Worm (Caenorhabditis elegans) whole organism, L2 larva: ENCODE results near the gene C44C10.9.

ENCODE experiments used
- C34F6.9 ChIP-seq: fragments of 150-350 bp; optimal IDR thresholded peaks from 2 replicates; lab custom pipeline; 2014; ENCODE audit warnings: missing biosample characterization, missing genetic modification characterization
- F13H6.1 ChIP-seq: sonication (generic microtip); optimal IDR thresholded peaks from 2 replicates; lab custom pipeline; 2016; ENCODE audit warnings: missing genetic modification characterization, missing compliant biosample characterization
- Y55F3AM.14 ChIP-seq: fragments of 200-800 bp; sonication (Bioruptor generic); optimal IDR thresholded peaks from 2 replicates; lab custom pipeline; 2018; ENCODE audit warnings: mild to moderate bottlenecking, missing genetic modification characterization, missing compliant biosample characterization
- alr-1 ChIP-seq: fragments of 150-350 bp; optimal IDR thresholded peaks from 2 replicates; lab custom pipeline; 2014; ENCODE audit warnings: missing biosample characterization, missing genetic modification characterization
- aly-2 ChIP-seq: fragments of 150-350 bp; optimal IDR thresholded peaks from 2 replicates; lab custom pipeline; 2014; ENCODE audit warnings: missing biosample characterization, missing genetic modification characterization
- ceh-16 ChIP-seq: fragments of 150-350 bp; optimal IDR thresholded peaks from 2 replicates; lab custom pipeline; 2014; ENCODE audit warnings: missing biosample characterization, missing genetic modification characterization
- ceh-82 ChIP-seq: fragments of 150-350 bp; optimal IDR thresholded peaks from 2 replicates; lab custom pipeline; 2014; ENCODE audit warnings: missing biosample characterization, missing genetic modification characterization
- crh-2 ChIP-seq: sonication (generic microtip); optimal IDR thresholded peaks from 2 replicates; lab custom pipeline; 2017; ENCODE audit warnings: missing biosample characterization, missing genetic modification characterization
- dmd-4 ChIP-seq: sonication (generic microtip); optimal IDR thresholded peaks from 2 replicates; lab custom pipeline; 2017; ENCODE audit warnings: missing biosample characterization, missing genetic modification characterization
- egl-27 ChIP-seq: sonication (generic microtip); optimal IDR thresholded peaks from 3 replicates; lab custom pipeline; 2017; ENCODE audit warnings: missing biosample characterization, missing genetic modification reagents, missing genetic modification characterization
- elt-1 ChIP-seq: fragments of 150-350 bp; optimal IDR thresholded peaks from 2 replicates; lab custom pipeline; 2014; ENCODE audit warnings: missing biosample characterization, missing genetic modification characterization
- elt-3 ChIP-seq: sonication (generic microtip); optimal IDR thresholded peaks from 2 replicates; lab custom pipeline; 2017; ENCODE audit warnings: missing biosample characterization, missing genetic modification characterization
- fos-1 ChIP-seq: fragments of 150-350 bp; optimal IDR thresholded peaks from 2 replicates; lab custom pipeline; 2014; ENCODE audit warnings: missing biosample characterization, missing genetic modification characterization
- gmeb-1 ChIP-seq: fragments of 150-350 bp; optimal IDR thresholded peaks from 2 replicates; lab custom pipeline; 2014; ENCODE audit warnings: missing biosample characterization, missing genetic modification characterization
- lin-11 ChIP-seq: fragments of 150-350 bp; sonication (generic microtip); optimal IDR thresholded peaks from 2 replicates; lab custom pipeline; 2014; ENCODE audit warnings: missing biosample characterization, missing genetic modification characterization, inconsistent platforms, mixed read lengths
- lin-13 ChIP-seq: fragments of 150-350 bp; optimal IDR thresholded peaks from 2 replicates; lab custom pipeline; 2014; ENCODE audit warnings: missing biosample characterization, missing genetic modification reagents, missing genetic modification characterization
- lin-39 ChIP-seq: fragments of 150-350 bp; optimal IDR thresholded peaks from 2 replicates; lab custom pipeline; 2014; ENCODE audit warnings: missing biosample characterization, missing genetic modification reagents, missing genetic modification characterization
- mab-5 ChIP-seq: fragments of 150-350 bp; optimal IDR thresholded peaks from 2 replicates; lab custom pipeline; 2014; ENCODE audit warnings: missing biosample characterization, missing genetic modification characterization
- mbf-1 ChIP-seq: sonication (generic microtip); optimal IDR thresholded peaks from 2 replicates; lab custom pipeline; 2017; ENCODE audit warnings: missing biosample characterization, missing genetic modification characterization
- mdl-1 ChIP-seq, 2 experiments: fragments of 150-350 bp in 1 of 2; sonication (generic microtip) in 1 of 2; optimal IDR thresholded peaks; 2 replicates each; lab custom pipeline; 2017; ENCODE audit warnings: missing biosample characterization in 2 of 2, missing genetic modification characterization in 2 of 2
- nhr-10 ChIP-seq: sonication (generic microtip); optimal IDR thresholded peaks from 2 replicates; lab custom pipeline; 2017; ENCODE audit warnings: missing biosample characterization, missing genetic modification characterization
- nhr-12 ChIP-seq: fragments of 150-350 bp; optimal IDR thresholded peaks from 2 replicates; lab custom pipeline; 2014; ENCODE audit warnings: missing biosample characterization, missing genetic modification characterization
- nhr-129 ChIP-seq: fragments of 150-350 bp; optimal IDR thresholded peaks from 2 replicates; lab custom pipeline; 2014; ENCODE audit warnings: missing biosample characterization, missing genetic modification characterization
- nhr-21 ChIP-seq: fragments of 150-350 bp; optimal IDR thresholded peaks from 2 replicates; lab custom pipeline; 2014; ENCODE audit warnings: missing biosample characterization, missing genetic modification characterization
- nhr-237 ChIP-seq: fragments of 150-350 bp; optimal IDR thresholded peaks from 2 replicates; lab custom pipeline; 2014; ENCODE audit warnings: missing biosample characterization, missing genetic modification characterization
- nhr-25 ChIP-seq: fragments of 150-350 bp; sonication (generic microtip); optimal IDR thresholded peaks from 3 replicates; lab custom pipeline; 2014; ENCODE audit warnings: missing biosample characterization, missing genetic modification characterization
- nhr-77 ChIP-seq: fragments of 150-350 bp; optimal IDR thresholded peaks from 2 replicates; lab custom pipeline; 2014; ENCODE audit warnings: missing biosample characterization, missing genetic modification characterization
- peb-1 ChIP-seq: fragments of 150-350 bp; optimal IDR thresholded peaks from 2 replicates; lab custom pipeline; 2014; ENCODE audit warnings: missing biosample characterization, missing genetic modification characterization
- sem-4 ChIP-seq: fragments of 150-350 bp; optimal IDR thresholded peaks from 2 replicates; lab custom pipeline; 2014; ENCODE audit warnings: missing biosample characterization, missing genetic modification reagents, missing genetic modification characterization
- sma-3 ChIP-seq: sonication (generic microtip); optimal IDR thresholded peaks from 2 replicates; lab custom pipeline; 2016; ENCODE audit warnings: missing genetic modification reagents, missing genetic modification characterization, missing compliant biosample characterization
- sma-9 ChIP-seq, 2 experiments: fragments of 150-350 bp in 1 of 2; sonication (generic microtip) in 1 of 2; optimal IDR thresholded peaks; 2 replicates each; lab custom pipeline; 2014 to 2016; ENCODE audit warnings: missing genetic modification characterization in 2 of 2, mild to moderate bottlenecking in 1 of 2, missing biosample characterization in 1 of 2, missing compliant biosample characterization in 1 of 2, missing genetic modification reagents in 1 of 2, moderate library complexity in 1 of 2
- unc-39 ChIP-seq: fragments of 150-350 bp; optimal IDR thresholded peaks from 2 replicates; lab custom pipeline; 2014; ENCODE audit warnings: missing biosample characterization, missing genetic modification characterization
- unc-62 ChIP-seq: fragments of 150-350 bp; optimal IDR thresholded peaks from 2 replicates; lab custom pipeline; 2014; ENCODE audit warnings: missing biosample characterization, missing genetic modification reagents, missing genetic modification characterization
- zag-1 ChIP-seq: fragments of 150-350 bp; optimal IDR thresholded peaks from 2 replicates; lab custom pipeline; 2014; ENCODE audit warnings: missing biosample characterization, missing genetic modification characterization
- ztf-1 ChIP-seq: fragments of 200-800 bp; sonication (Bioruptor generic); conservative IDR thresholded peaks from 2 replicates; pipeline ENCODE4 v1.3.6; 2022; ENCODE audit warnings: missing genetic modification characterization, missing compliant biosample characterization
- ztf-11 ChIP-seq: sonication (generic microtip); optimal IDR thresholded peaks from 2 replicates; lab custom pipeline; 2017; ENCODE audit warnings: missing biosample characterization, missing genetic modification characterization
- ztf-4 ChIP-seq: fragments of 150-350 bp; optimal IDR thresholded peaks from 2 replicates; lab custom pipeline; 2014; ENCODE audit warnings: missing biosample characterization, missing genetic modification characterization

C44C10.9 gene

DNA sequence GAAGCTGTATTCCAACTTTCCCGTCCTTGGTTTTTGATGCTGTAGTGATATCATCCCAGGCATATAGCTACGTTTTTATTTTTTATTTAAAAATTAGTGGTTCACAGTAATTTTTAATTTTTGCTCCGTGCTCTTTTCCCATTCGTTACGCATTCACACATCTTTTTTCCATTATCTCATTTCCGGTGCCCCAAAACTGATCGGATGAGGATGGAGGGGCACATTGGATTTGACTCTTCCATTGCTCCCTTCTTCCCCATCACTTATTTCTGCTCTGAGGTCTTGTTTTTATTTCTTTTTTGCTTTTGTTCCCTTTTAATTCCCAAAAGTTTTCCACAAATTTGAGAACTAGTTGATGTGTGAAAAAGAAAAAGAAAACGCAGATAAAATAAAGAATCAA lies 36.8 kb upstream of the C44C10.9 start:
- TF ChIP-seq crh-2 (tag; lab: Kevin White, UChicago) (no peak), nhr-77 (tag; lab: Kevin White, UChicago) (no peak), aly-2 (tag; lab: Kevin White, UChicago) (no peak), nhr-129 (tag; lab: Kevin White, UChicago) (no peak), C34F6.9 (no peak), mbf-1 (tag; lab: Kevin White, UChicago) (no peak), ztf-11 (tag; lab: Kevin White, UChicago) (no peak), zag-1 (no peak), elt-3 (tag; lab: Kevin White, UChicago) (no peak), ceh-16 (tag; lab: Kevin White, UChicago) (no peak), mab-5 (tag; lab: Kevin White, UChicago) (no peak), fos-1 (tag; lab: Kevin White, UChicago) (no peak), sem-4 (no peak), unc-39 (no peak)
- TF ChIP-seq, all 48 proteins: peak for 0

DNA sequence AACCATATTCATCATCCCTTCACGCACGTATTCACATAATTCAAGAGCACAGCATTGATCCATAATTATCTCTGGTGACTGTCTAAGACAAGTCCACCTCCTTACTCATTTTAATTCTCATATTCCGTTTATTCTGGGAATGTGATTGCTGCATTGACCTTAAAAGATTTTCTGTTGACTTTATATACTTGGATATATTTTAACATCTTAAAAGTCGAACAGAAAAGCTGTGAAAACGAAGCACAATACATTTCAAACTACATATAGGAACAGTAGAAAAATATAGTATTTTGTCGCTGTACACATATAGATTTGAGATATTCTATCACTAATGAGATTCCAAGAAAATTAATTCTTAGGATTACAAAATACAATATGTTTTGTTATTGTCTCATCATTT lies 36.0 kb upstream of the C44C10.9 start:
- no peak for TF ChIP-seq nhr-237
- no peak for TF ChIP-seq egl-27

DNA sequence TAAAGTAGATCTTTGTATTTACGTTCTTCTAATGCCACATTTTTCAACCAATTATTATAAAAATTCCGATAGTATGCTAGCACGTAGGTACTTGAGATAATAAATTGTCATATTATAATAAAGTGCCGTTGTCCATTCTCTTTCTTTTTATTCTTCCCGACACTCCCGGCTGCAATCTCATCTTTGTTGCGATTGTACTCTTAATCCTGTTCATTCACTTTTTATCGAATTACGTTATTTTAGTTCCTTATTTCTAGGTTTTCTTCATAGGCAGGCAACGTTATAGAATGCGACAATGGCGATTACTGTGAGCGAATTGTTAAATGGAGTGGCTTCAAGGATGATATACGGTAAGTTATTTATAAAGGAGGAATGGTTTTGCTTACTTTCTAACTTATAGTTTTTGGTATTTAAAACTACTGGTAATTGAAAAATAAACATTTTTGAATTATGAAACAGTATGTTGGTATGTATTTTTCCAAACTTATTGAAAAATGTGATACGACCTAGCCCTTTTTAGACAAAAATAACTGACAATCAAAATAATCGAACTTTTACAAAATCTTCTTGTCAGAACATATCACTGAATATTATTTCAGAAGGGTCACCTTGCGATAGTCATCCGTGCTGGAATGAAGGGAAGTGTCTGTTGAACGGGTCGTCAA lies 29.6 kb upstream of the C44C10.9 start, which contains the start of gene C40H5.2:
C40H5.2 (plus strand) TSS at position 256 of the 665 bp plus-strand sequence.
- TF ChIP-seq elt-1 (tag; lab: Kevin White, UChicago) (no peak), gmeb-1 (tag; lab: Kevin White, UChicago) (no peak), nhr-129 (tag; lab: Kevin White, UChicago) (no peak), mdl-1 (tag; optimal IDR thresholded peaks at IDR 0.05; lab: Kevin White, UChicago) (no peak), ztf-1 (GFP tag; lab: Robert Waterston, UW) (no peak), peb-1 (no peak), nhr-25 (no peak), elt-3 (tag; lab: Kevin White, UChicago) (no peak), mab-5 (tag; lab: Kevin White, UChicago) (no peak), nhr-77 (tag; lab: Kevin White, UChicago) (no peak), lin-11 (tag; lab: Kevin White, UChicago) (no peak), ztf-4 (tag; lab: Kevin White, UChicago) (no peak), sma-3 (no peak), nhr-10 (tag; lab: Kevin White, UChicago) (no peak), sma-9 (GFP tag; optimal IDR thresholded peaks at IDR 0.05; lab: Kevin White, UChicago) (no peak), sma-9 (tag; optimal IDR thresholded peaks at IDR 0.05; lab: Kevin White, UChicago) (no peak), ceh-16 (tag; lab: Kevin White, UChicago) (no peak), lin-13 (GFP tag; lab: Kevin White, UChicago) (no peak), alr-1 (tag; lab: Kevin White, UChicago) (no peak), nhr-21 (tag; lab: Kevin White, UChicago) (no peak)

DNA sequence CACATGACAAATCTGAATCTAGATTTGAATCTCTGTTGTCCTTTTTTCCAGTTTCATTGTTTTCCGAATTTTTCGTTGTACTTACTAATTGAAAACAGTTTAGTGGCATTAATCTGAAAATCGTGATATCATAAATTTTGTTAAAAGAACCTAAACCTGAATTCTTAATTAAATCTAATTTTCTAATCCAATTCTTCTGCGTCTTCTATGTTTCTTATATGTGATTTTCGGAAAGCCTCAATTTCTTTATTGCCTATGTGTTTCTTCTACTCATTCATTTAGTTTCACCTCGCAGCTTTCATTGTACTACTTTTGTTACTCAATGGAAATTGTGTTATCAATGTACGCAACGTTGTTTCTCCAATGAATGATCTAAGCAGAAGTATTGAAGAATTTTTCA lies 27.4 kb upstream of the C44C10.9 start:
- TF ChIP-seq zag-1 (no peak), unc-39 (no peak), nhr-77 (tag; lab: Kevin White, UChicago) (no peak), sma-9 (GFP tag; optimal IDR thresholded peaks at IDR 0.05; lab: Kevin White, UChicago) (no peak), sma-9 (tag; optimal IDR thresholded peaks at IDR 0.05; lab: Kevin White, UChicago) (no peak), C34F6.9 (no peak), ceh-82 (tag; lab: Kevin White, UChicago) (no peak), mdl-1 (tag; optimal IDR thresholded peaks at IDR 0.05; lab: Kevin White, UChicago) (no peak), unc-62 (GFP tag; lab: Kevin White, UChicago) (no peak), Y55F3AM.14 (GFP tag; lab: Kevin White, UChicago) (no peak), sma-3 (no peak)

DNA sequence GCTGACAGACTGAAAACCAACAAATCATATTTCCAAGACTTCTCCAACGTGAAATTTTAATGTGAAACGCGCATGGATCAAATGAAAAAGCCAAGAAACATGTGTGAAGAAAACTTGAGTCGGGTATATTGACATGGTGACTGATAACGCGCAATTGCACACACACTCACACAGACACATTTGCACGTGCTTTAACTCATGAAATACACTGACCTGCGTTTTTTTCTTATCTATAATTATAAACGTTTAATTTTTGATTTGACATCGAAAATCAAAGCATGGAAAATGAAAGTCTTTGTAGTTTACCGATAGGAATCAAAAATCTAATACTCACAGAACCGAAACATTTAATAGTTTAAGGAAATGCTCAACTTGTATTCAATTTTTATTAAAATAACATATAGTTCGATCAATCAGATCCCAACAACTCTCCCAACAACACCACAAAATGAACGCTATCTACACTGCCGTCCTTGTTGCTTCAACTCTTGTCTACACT lies 22.3 kb upstream of the C44C10.9 start, which contains the start of gene nspa-9:
nspa-9 (plus strand) TSS at position 449 of the 499 bp plus-strand sequence.
- TF ChIP-seq ztf-4 (tag; lab: Kevin White, UChicago) (no peak), lin-39 (tag; lab: Kevin White, UChicago) (no peak), nhr-77 (tag; lab: Kevin White, UChicago) (no peak), gmeb-1 (tag; lab: Kevin White, UChicago) (peak; percentile 31), sma-9 (GFP tag; optimal IDR thresholded peaks at IDR 0.05; lab: Kevin White, UChicago) (peak; percentile 77), sma-9 (tag; optimal IDR thresholded peaks at IDR 0.05; lab: Kevin White, UChicago) (no peak), mdl-1 (tag; optimal IDR thresholded peaks at IDR 0.05; lab: Kevin White, UChicago) (peak; percentile 39 to 50), Y55F3AM.14 (GFP tag; lab: Kevin White, UChicago) (no peak), ceh-82 (tag; lab: Kevin White, UChicago) (no peak), nhr-21 (tag; lab: Kevin White, UChicago) (no peak), dmd-4 (tag; lab: Kevin White, UChicago) (no peak), nhr-12 (no peak), unc-62 (GFP tag; lab: Kevin White, UChicago) (no peak), F13H6.1 (tag; lab: Kevin White, UChicago) (peak; percentile 39), fos-1 (tag; lab: Kevin White, UChicago) (peak; percentile 90), crh-2 (tag; lab: Kevin White, UChicago) (peak; percentile 45)
